Worm (Caenorhabditis elegans) whole organism, mixed stage, embryonic: ENCODE measurements around the gene spig-6.

Source experiments
- M03D4.4 ChIP-seq: sonication (generic microtip); optimal IDR thresholded peaks from 2 replicates; lab custom pipeline; 2017; ENCODE audit warnings: mild to moderate bottlenecking, missing genetic modification characterization, missing compliant biosample characterization
- bed-3 ChIP-seq: fragments of 200-800 bp; sonication (Bioruptor generic); optimal IDR thresholded peaks from 3 replicates; lab custom pipeline; 2018; ENCODE audit warnings: mild to moderate bottlenecking, missing genetic modification characterization, moderate library complexity, missing compliant biosample characterization
- ces-1 ChIP-seq: fragments of 150-350 bp; optimal IDR thresholded peaks from 2 replicates; lab custom pipeline; 2014; ENCODE audit warnings: missing biosample characterization, missing genetic modification reagents, missing genetic modification characterization
- cnd-1 ChIP-seq: fragments of 200-800 bp; sonication (Bioruptor generic); optimal IDR thresholded peaks from 2 replicates; lab custom pipeline; 2018; ENCODE audit warnings: mild to moderate bottlenecking, missing genetic modification characterization, missing compliant biosample characterization
- drap-1 ChIP-seq: fragments of 200-800 bp; sonication (Bioruptor generic); optimal IDR thresholded peaks from 3 replicates; lab custom pipeline; 2018; ENCODE audit warnings: mild to moderate bottlenecking, missing genetic modification characterization, missing compliant biosample characterization
- elt-1 ChIP-seq: sonication (generic microtip); optimal IDR thresholded peaks from 2 replicates; lab custom pipeline; 2017; ENCODE audit warnings: missing genetic modification characterization, mild to moderate bottlenecking, missing compliant biosample characterization, antibody characterized with exemption, moderate library complexity, borderline replicate concordance; ENCODE audit not compliant: insufficient read depth
- ham-2 ChIP-seq: fragments of 200-800 bp; sonication (Bioruptor generic); optimal IDR thresholded peaks from 2 replicates; lab custom pipeline; 2018; ENCODE audit warnings: mild to moderate bottlenecking, missing genetic modification characterization, missing compliant biosample characterization
- hlh-1 ChIP-seq: fragments of 150-350 bp; optimal IDR thresholded peaks from 2 replicates; lab custom pipeline; 2014; ENCODE audit warnings: missing biosample characterization, missing genetic modification reagents, missing genetic modification characterization
- lin-13 ChIP-seq: fragments of 150-350 bp; optimal IDR thresholded peaks from 2 replicates; lab custom pipeline; 2014; ENCODE audit warnings: missing biosample characterization, missing genetic modification characterization
- lin-32 ChIP-seq: fragments of 200-800 bp; sonication (Bioruptor generic); optimal IDR thresholded peaks from 2 replicates; lab custom pipeline; 2018; ENCODE audit warnings: mild to moderate bottlenecking, missing genetic modification characterization, missing compliant biosample characterization
- mab-5 ChIP-seq: fragments of 150-350 bp; optimal IDR thresholded peaks from 2 replicates; lab custom pipeline; 2014; ENCODE audit warnings: missing biosample characterization, missing genetic modification characterization
- mls-2 ChIP-seq: sonication (generic microtip); optimal IDR thresholded peaks from 2 replicates; lab custom pipeline; 2016; ENCODE audit warnings: mild to moderate bottlenecking, missing genetic modification characterization, moderate library complexity, missing compliant biosample characterization
- nhr-2 ChIP-seq: fragments of 150-350 bp; optimal IDR thresholded peaks from 2 replicates; lab custom pipeline; 2014; ENCODE audit warnings: missing biosample characterization, missing genetic modification characterization
- nhr-28 ChIP-seq: fragments of 150-350 bp; optimal IDR thresholded peaks from 2 replicates; lab custom pipeline; 2014; ENCODE audit warnings: missing biosample characterization, missing genetic modification characterization
- nhr-76 ChIP-seq: sonication (generic microtip); optimal IDR thresholded peaks from 2 replicates; lab custom pipeline; 2017; ENCODE audit warnings: missing biosample characterization, missing genetic modification characterization
- snpc-4 ChIP-seq: fragments of 150-350 bp; optimal IDR thresholded peaks from 2 replicates; lab custom pipeline; 2014; ENCODE audit warnings: missing biosample characterization, missing genetic modification characterization
- sptf-1 ChIP-seq: sonication (generic microtip); optimal IDR thresholded peaks from 2 replicates; lab custom pipeline; 2017; ENCODE audit warnings: mild to moderate bottlenecking, missing genetic modification characterization, moderate library complexity, missing compliant biosample characterization
- tbx-8 ChIP-seq: fragments of 200-800 bp; sonication (Bioruptor generic); optimal IDR thresholded peaks from 2 replicates; lab custom pipeline; 2018; ENCODE audit warnings: mild to moderate bottlenecking, missing genetic modification characterization, moderate library complexity, missing compliant biosample characterization

spig-6 gene

ce11 chrV:16526858-16527257 lies 45.5 kb downstream of the spig-6 start, which contains the start of gene F36D3.8:
F36D3.8 (plus strand) TSS chrV:16527158.
- TF ChIP-seq drap-1 (GFP tag; lab: Kevin White, UChicago) (no peak), sptf-1 (tag; lab: Kevin White, UChicago) (no peak), mab-5 (tag; lab: Kevin White, UChicago) (no peak), nhr-76 (tag; lab: Kevin White, UChicago) (no peak), nhr-28 (tag; lab: Kevin White, UChicago) (no peak), elt-1 (no peak), tbx-8 (no peak), nhr-2 (no peak), M03D4.4 (tag; lab: Kevin White, UChicago) (no peak), lin-32 (GFP tag; lab: Kevin White, UChicago) (no peak), cnd-1 (tag; lab: Kevin White, UChicago) (no peak), ces-1 (no peak), bed-3 (GFP tag; lab: Kevin White, UChicago) (no peak)

ce11 chrV:16527796-16528195 lies 46.4 kb downstream of the spig-6 start, which contains the start of gene F36D3.16:
F36D3.16 (plus strand) TSS chrV:16528096.
- TF ChIP-seq snpc-4 (tag; lab: Kevin White, UChicago) (no peak), nhr-28 (tag; lab: Kevin White, UChicago) (no peak), bed-3 (GFP tag; lab: Kevin White, UChicago) (no peak), ham-2 (GFP tag; lab: Kevin White, UChicago) (no peak), mls-2 (tag; lab: Kevin White, UChicago) (no peak), M03D4.4 (tag; lab: Kevin White, UChicago) (no peak), hlh-1 (no peak), ces-1 (no peak), lin-13 (tag; lab: Kevin White, UChicago) (no peak)
- TF ChIP-seq, all 35 proteins: peak for 0
